Fruit fly (Drosophila melanogaster): ENCODE data around the gene Nepl17.

DNA sequence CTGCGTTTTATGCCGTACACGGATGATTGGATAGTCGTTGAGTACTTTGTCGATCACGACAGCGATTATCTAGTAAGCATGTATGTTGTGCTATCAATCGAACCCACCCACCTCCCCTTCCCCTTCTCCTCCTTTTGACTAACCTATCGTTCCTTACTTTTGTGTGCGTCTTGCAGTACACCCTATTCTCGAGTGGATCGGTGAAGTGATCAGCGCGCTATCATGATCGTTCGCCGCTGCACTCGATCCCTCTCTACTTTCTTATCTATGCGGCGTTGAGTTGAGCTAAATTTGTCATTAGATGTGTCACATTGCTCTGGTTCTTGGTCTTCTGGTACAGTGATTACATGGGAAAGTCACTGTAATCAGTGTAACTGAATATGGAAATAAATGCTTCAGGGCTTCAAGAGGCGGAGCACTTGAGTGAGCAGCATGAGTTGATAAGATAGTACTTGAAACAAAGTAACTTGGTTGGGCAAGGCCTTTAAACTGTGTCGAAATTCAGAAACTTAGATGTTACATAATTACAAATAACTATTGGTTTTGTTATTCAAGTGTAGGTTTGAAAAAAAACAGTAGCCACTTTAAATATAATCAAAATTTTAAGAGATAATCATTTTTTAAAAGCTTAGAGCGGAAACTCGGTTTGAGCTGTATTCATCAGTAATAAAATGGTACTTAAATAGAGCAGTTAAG, 28.9 kb downstream of the Nepl17 start:
- no peak for TF ChIP-seq CG6808 (GFP tag; optimal IDR thresholded peaks at IDR 0.05)
- TF ChIP-seq CG32006 (GFP tag; optimal IDR thresholded peaks at IDR 0.05) = no peak
- no peak for TF ChIP-seq CG3032 (tag; optimal IDR thresholded peaks at IDR 0.05)
- no peak for TF ChIP-seq vri (GFP tag; optimal IDR thresholded peaks at IDR 0.05)
- TF ChIP-seq Eip78C (GFP tag) = no peak
- no peak for TF ChIP-seq CG8119 (GFP tag; IDR thresholded peaks at IDR 0.05)
- no peak for TF ChIP-seq dsx (GFP tag; optimal IDR thresholded peaks at IDR 0.05; ENCODE audit: poor library complexity, severe bottlenecking)
- no peak for TF ChIP-seq Ets96B (tag; optimal IDR thresholded peaks at IDR 0.05)
- no peak for TF ChIP-seq CG7368 (GFP tag; optimal IDR thresholded peaks at IDR 0.05)
- TF ChIP-seq Eip93F (GFP tag; optimal IDR thresholded peaks at IDR 0.05) = no peak
- TF ChIP-seq Blimp-1 (GFP tag; optimal IDR thresholded peaks at IDR 0.05) = no peak
- 0 out of 3 replicates have a peak, but pooled peaks have one; percentile 16 for TF ChIP-seq eg (GFP tag; IDR thresholded peaks at IDR 0.05)
- no peak for TF ChIP-seq acj6 (GFP tag; optimal IDR thresholded peaks at IDR 0.05)
- no peak for TF ChIP-seq CG16779 (tag; optimal IDR thresholded peaks at IDR 0.05)

All from whole organism, prepupa.